Worm (Caenorhabditis elegans) whole organism, young adult: ENCODE measurements around the gene lron-2.

ENCODE experiments used
- B0019.2 ChIP-seq: fragments of 200-800 bp; sonication (Bioruptor generic); conservative IDR thresholded peaks from 2 replicates; pipeline ENCODE4 v1.3.6; 2022; ENCODE audit warnings: missing genetic modification reagents, missing genetic modification characterization, missing compliant biosample characterization
- C06A6.2 ChIP-seq: fragments of 200-800 bp; sonication (Bioruptor generic); conservative IDR thresholded peaks from 2 replicates; pipeline ENCODE4 v1.3.6; 2022; ENCODE audit warnings: missing genetic modification characterization, missing compliant biosample characterization
- F49E8.2 ChIP-seq: sonication (generic microtip); optimal IDR thresholded peaks from 3 replicates; lab custom pipeline; 2017; ENCODE audit warnings: missing genetic modification characterization, mild to moderate bottlenecking, missing compliant biosample characterization, antibody characterized with exemption, moderate library complexity; ENCODE audit not compliant: insufficient read depth
- T26A5.8 ChIP-seq: sonication (generic microtip); optimal IDR thresholded peaks from 2 replicates; lab custom pipeline; 2016; ENCODE audit warnings: missing genetic modification characterization, missing compliant biosample characterization
- ceh-91 ChIP-seq: fragments of 200-800 bp; sonication (Bioruptor generic); IDR thresholded peaks from 2 replicates; pipeline ENCODE4 v1.3.6; 2022; ENCODE audit warnings: missing genetic modification reagents, missing genetic modification characterization, missing compliant biosample characterization
- egl-18 ChIP-seq: fragments of 200-800 bp; sonication (Bioruptor generic); IDR thresholded peaks from 2 replicates; pipeline ENCODE4 v1.3.6; 2022; ENCODE audit warnings: missing genetic modification reagents, missing genetic modification characterization, missing compliant biosample characterization
- egrh-3 ChIP-seq: fragments of 200-800 bp; sonication (Bioruptor generic); IDR thresholded peaks from 2 replicates; pipeline ENCODE4 v1.3.6; 2022; ENCODE audit warnings: missing genetic modification reagents, missing genetic modification characterization, missing compliant biosample characterization
- lin-35 ChIP-seq, 3 experiments: fragments of 150-350 bp in 2 of 3; sonication (generic microtip) in 1 of 3; optimal IDR thresholded peaks; 2 replicates each; lab custom pipeline; 2014 to 2018; ENCODE audit warnings: missing biosample characterization in 3 of 3, missing genetic modification characterization in 3 of 3, missing genetic modification reagents in 3 of 3
- mcd-1 ChIP-seq: fragments of 200-800 bp; sonication (Bioruptor generic); IDR thresholded peaks from 2 replicates; pipeline ENCODE4 v1.3.6; 2022; ENCODE audit warnings: missing genetic modification reagents, missing genetic modification characterization, missing compliant biosample characterization
- nfya-1 ChIP-seq: sonication (generic microtip); optimal IDR thresholded peaks from 2 replicates; lab custom pipeline; 2017; ENCODE audit warnings: antibody characterized with exemption, missing compliant biosample characterization, missing genetic modification characterization, borderline replicate concordance; ENCODE audit not compliant: insufficient read depth
- nhr-90 ChIP-seq: sonication (generic microtip); optimal IDR thresholded peaks from 2 replicates; lab custom pipeline; 2016; ENCODE audit warnings: missing genotype, mild to moderate bottlenecking, missing genetic modification characterization, missing compliant biosample characterization
- rcor-1 ChIP-seq: fragments of 200-800 bp; sonication (Bioruptor generic); IDR thresholded peaks from 2 replicates; pipeline ENCODE4 v1.3.6; 2022; ENCODE audit warnings: missing genetic modification reagents, missing genetic modification characterization, missing compliant biosample characterization

ce11 chrV:9333316-9334048, 46.1 kb upstream of the lron-2 start, which contains the start of gene acl-14:
- TF ChIP-seq egl-18 (GFP tag; lab: Robert Waterston, UW) (no peak), nhr-90 (tag; lab: Kevin White, UChicago) (no peak), egrh-3 (GFP tag; lab: Robert Waterston, UW) (no peak), ceh-91 (no peak), T26A5.8 (tag; lab: Kevin White, UChicago) (no peak), lin-35 (GFP tag; optimal IDR thresholded peaks at IDR 0.05; lab: Kevin White, UChicago) (no peak), B0019.2 (GFP tag; lab: Robert Waterston, UW) (no peak), F49E8.2 (no peak), C06A6.2 (GFP tag; lab: Robert Waterston, UW) (no peak), nfya-1 (tag; lab: Kevin White, UChicago) (no peak), rcor-1 (GFP tag; lab: Robert Waterston, UW) (no peak), mcd-1 (no peak)
